Worm (Caenorhabditis elegans): ENCODE data around the gene str-123.

DNA sequence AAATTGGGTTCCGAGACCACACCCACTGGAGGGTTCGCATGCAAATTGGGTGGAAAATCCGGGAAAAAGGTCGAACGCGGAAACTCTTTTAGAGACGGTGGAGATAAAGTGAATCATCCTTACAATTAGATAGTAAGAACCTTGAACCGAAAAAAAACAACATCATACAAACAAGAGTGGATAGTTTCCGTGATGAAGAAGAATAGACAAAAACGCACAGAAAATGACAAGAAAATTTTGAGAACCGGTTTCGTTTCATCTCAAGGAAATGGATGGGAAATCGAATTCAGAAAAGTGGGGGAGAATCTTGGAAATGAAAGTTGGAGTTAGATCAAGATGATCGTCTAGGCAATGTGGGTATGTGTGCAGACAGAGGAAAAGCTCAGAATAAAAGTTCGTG, 25.2 kb downstream of the str-123 start:
- TF ChIP-seq zfp-2 (tag; optimal IDR thresholded peaks at IDR 0.05) (no peak), skn-1 (tag; optimal IDR thresholded peaks at IDR 0.05) (no peak), F44E2.7 (GFP tag; IDR thresholded peaks at IDR 0.05) (no peak), daf-12 (tag; optimal IDR thresholded peaks at IDR 0.05) (no peak), nhr-77 (tag; optimal IDR thresholded peaks at IDR 0.05) (no peak)

All from whole organism, L4 larva.